Worm (Caenorhabditis elegans) whole organism, L3 larva: ENCODE measurements around the gene F33C8.4.

Experiments used
- aly-2 ChIP-seq: fragments of 150-350 bp; optimal IDR thresholded peaks from 2 replicates; lab custom pipeline; 2014; ENCODE audit warnings: missing biosample characterization, missing genetic modification characterization
- ceh-82 ChIP-seq: fragments of 150-350 bp; optimal IDR thresholded peaks from 2 replicates; lab custom pipeline; 2014; ENCODE audit warnings: missing biosample characterization, missing genetic modification characterization
- egl-27 ChIP-seq: sonication (generic microtip); optimal IDR thresholded peaks from 4 replicates; lab custom pipeline; 2017; ENCODE audit warnings: missing biosample characterization, missing genetic modification reagents, missing genetic modification characterization
- elt-1 ChIP-seq: fragments of 150-350 bp; optimal IDR thresholded peaks from 2 replicates; lab custom pipeline; 2014; ENCODE audit warnings: missing biosample characterization, missing genetic modification characterization
- fkh-10 ChIP-seq: sonication (generic microtip); optimal IDR thresholded peaks from 2 replicates; lab custom pipeline; 2017; ENCODE audit warnings: missing biosample characterization, missing genetic modification reagents, missing genetic modification characterization
- nhr-76 ChIP-seq: fragments of 150-350 bp; sonication (generic microtip); optimal IDR thresholded peaks from 5 replicates; lab custom pipeline; 2014; ENCODE audit warnings: missing biosample characterization, missing genetic modification characterization
- pha-4 ChIP-seq: fragments of 150-350 bp; optimal IDR thresholded peaks from 2 replicates; lab custom pipeline; 2014; ENCODE audit warnings: missing biosample characterization, missing genetic modification reagents, missing genetic modification characterization
- unc-39 ChIP-seq: sonication (generic microtip); optimal IDR thresholded peaks from 4 replicates; lab custom pipeline; 2017; ENCODE audit warnings: missing biosample characterization, missing genetic modification characterization
- unc-62 ChIP-seq: fragments of 150-350 bp; sonication (generic microtip); optimal IDR thresholded peaks from 4 replicates; lab custom pipeline; 2014; ENCODE audit warnings: missing biosample characterization, missing genetic modification reagents, missing genetic modification characterization
- ztf-4 ChIP-seq: fragments of 150-350 bp; optimal IDR thresholded peaks from 2 replicates; lab custom pipeline; 2014; ENCODE audit warnings: missing biosample characterization, missing genetic modification characterization

ce11 chrX:14755847-14756246 lies 23.8 kb downstream of the F33C8.4 start:
- no peak for TF ChIP-seq nhr-76 (tag; lab: Kevin White, UChicago)
- no peak for TF ChIP-seq aly-2 (tag; lab: Kevin White, UChicago)
- TF ChIP-seq unc-39 (tag; lab: Kevin White, UChicago) = no peak
- no peak for TF ChIP-seq egl-27
- no peak for TF ChIP-seq fkh-10 (GFP tag; lab: Kevin White, UChicago)
- TF ChIP-seq unc-62 (GFP tag; lab: Kevin White, UChicago) = no peak
- TF ChIP-seq ceh-82 (tag; lab: Kevin White, UChicago) = no peak
- no peak for TF ChIP-seq elt-1 (tag; lab: Kevin White, UChicago)
- TF ChIP-seq ztf-4 (tag; lab: Kevin White, UChicago) = no peak
- TF ChIP-seq pha-4 = no peak
